Worm (Caenorhabditis elegans): Measurements from ENCODE around the gene F46G10.1.

ce11 chrX:13337728-13338127, 26.2 kb upstream of the F46G10.1 start, which contains the start of gene ptr-24:
- TF ChIP-seq cog-1 (tag; optimal IDR thresholded peaks at IDR 0.05) (no peak), flt-1 (GFP tag; IDR thresholded peaks at IDR 0.05) (no peak), klf-2 (GFP tag; conservative IDR thresholded peaks at IDR 0.05) (no peak)
